Fruit fly (Drosophila melanogaster): ENCODE data around the gene bgm.

Gene bgm

dm6 chr2L:14022130-14022735, 9.4 kb downstream of the bgm start (continued):
- TF ChIP-seq lola (GFP tag; optimal IDR thresholded peaks at IDR 0.05) (peak in 1 of 3 experiments; percentile 96), CG5180 (GFP tag; optimal IDR thresholded peaks at IDR 0.05) (no peak), zen (tag; optimal IDR thresholded peaks at IDR 0.05) (peak; percentile 92), D19A (tag; optimal IDR thresholded peaks at IDR 0.05) (peak; percentile 89), Hand (GFP tag; optimal IDR thresholded peaks at IDR 0.05) (peak; percentile 91), CG34224 (GFP tag; IDR thresholded peaks at IDR 0.05; ENCODE audit: partially characterized antibody) (no peak), CG32767 (GFP tag; IDR thresholded peaks at IDR 0.05) (peak; percentile 85), CG2116 (GFP tag; optimal IDR thresholded peaks at IDR 0.05) (peak; percentile 70), gsb-n (tag; optimal IDR thresholded peaks at IDR 0.05) (peak; percentile 95), CG17361 (GFP tag; IDR thresholded peaks at IDR 0.05) (peak; percentile 99), CG10979 (tag; optimal IDR thresholded peaks at IDR 0.05) (peak; percentile 94), CkIIα-i1 (GFP tag; IDR thresholded peaks at IDR 0.05) (0 out of 2 replicates have a peak, but pooled peaks have one; percentile 23), tin (GFP tag; optimal IDR thresholded peaks at IDR 0.05) (peak; percentile 49), gcm2 (GFP tag; optimal IDR thresholded peaks at IDR 0.05) (no peak), CG2889 (GFP tag; IDR thresholded peaks at IDR 0.05) (peak; percentile 87), dysf (GFP tag; IDR thresholded peaks at IDR 0.05) (peak; percentile 97), Myb (GFP tag; optimal IDR thresholded peaks at IDR 0.05) (peak; percentile 23), D19B (GFP tag; optimal IDR thresholded peaks at IDR 0.05) (peak; percentile 82), stc (GFP tag; IDR thresholded peaks at IDR 0.05) (peak; percentile 93), dati (GFP tag; IDR thresholded peaks at IDR 0.05) (peak; percentile 72), nerfin-2 (GFP tag; IDR thresholded peaks at IDR 0.05; ENCODE audit: partially characterized antibody) (no peak), CG12659 (GFP tag; optimal IDR thresholded peaks at IDR 0.05) (peak; percentile 97), bbx (GFP tag; IDR thresholded peaks at IDR 0.05; ENCODE audit: partially characterized antibody) (no peak), CG30431 (GFP tag; optimal IDR thresholded peaks at IDR 0.05) (peak; percentile 71), dm (GFP tag; optimal IDR thresholded peaks at IDR 0.05) (peak; percentile 41), Usf (GFP tag; optimal IDR thresholded peaks at IDR 0.05) (peak; percentile 72), vvl (GFP tag; IDR thresholded peaks at IDR 0.05) (peak; percentile 95), CG6689 (GFP tag; IDR thresholded peaks at IDR 0.05) (peak; percentile 96), CG2712 (tag; optimal IDR thresholded peaks at IDR 0.05) (peak; percentile 98), croc (GFP tag; conservative IDR thresholded peaks at IDR 0.05) (peak; percentile 91), MTF-1 (GFP tag; optimal IDR thresholded peaks at IDR 0.05; ENCODE audit: borderline replicate concordance) (peak; percentile 72), onecut (GFP tag; IDR thresholded peaks at IDR 0.05) (peak; percentile 72), CG18619 (GFP tag; optimal IDR thresholded peaks at IDR 0.05) (peak; percentile 93), YL-1 (GFP tag; optimal IDR thresholded peaks at IDR 0.05) (peak; percentile 84), gro (GFP tag; optimal IDR thresholded peaks at IDR 0.05) (peak; percentile 54), CG2199 (GFP tag; IDR thresholded peaks at IDR 0.05) (peak; percentile 9; the same call in 2 of the 3 replicates), Six4 (GFP tag; optimal IDR thresholded peaks at IDR 0.05) (peak; percentile 72), wdn (GFP tag; IDR thresholded peaks at IDR 0.05) (peak; percentile 85), Oaz (GFP tag; IDR thresholded peaks at IDR 0.05) (peak; percentile 87), schlank (tag; optimal IDR thresholded peaks at IDR 0.05) (peak; percentile 54), Sry-β (GFP tag; optimal IDR thresholded peaks at IDR 0.05) (peak; percentile 19), vnd (GFP tag; IDR thresholded peaks at IDR 0.05; ENCODE audit: partially characterized antibody) (no peak), trh (GFP tag; optimal IDR thresholded peaks at IDR 0.05) (peak; percentile 79), Max (GFP tag; optimal IDR thresholded peaks at IDR 0.05) (peak; percentile 61), chn (GFP tag; optimal IDR thresholded peaks at IDR 0.05) (peak; percentile 53), CG15696 (tag; optimal IDR thresholded peaks at IDR 0.05) (peak; percentile 85), CG2678 (tag; optimal IDR thresholded peaks at IDR 0.05) (peak; percentile 99), Ptx1 (GFP tag; IDR thresholded peaks at IDR 0.05) (peak; percentile 94), eyg (GFP tag; optimal IDR thresholded peaks at IDR 0.05) (peak; percentile 21), CG5245 (GFP tag; optimal IDR thresholded peaks at IDR 0.05) (peak; percentile 52)

All from whole organism, embryonic.